Worm (Caenorhabditis elegans) whole organism, L4 larva: ENCODE measurements around the gene T01H3.5.

Experiments used
- D1046.2 ChIP-seq: fragments of 200-800 bp; sonication (Bioruptor generic); IDR thresholded peaks from 2 replicates; pipeline ENCODE4 v1.3.6; 2022; ENCODE audit warnings: missing genetic modification characterization, missing compliant biosample characterization
- F26F4.8 ChIP-seq: fragments of 200-800 bp; sonication (Bioruptor generic); conservative IDR thresholded peaks from 2 replicates; pipeline ENCODE4 v1.3.6; 2022; ENCODE audit warnings: missing genetic modification characterization, missing compliant biosample characterization
- F49E8.2 ChIP-seq: sonication (generic microtip); optimal IDR thresholded peaks from 2 replicates; lab custom pipeline; 2016; ENCODE audit warnings: missing compliant biosample characterization, mild to moderate bottlenecking, missing genetic modification characterization, borderline replicate concordance
- Y105C5A.15 ChIP-seq: fragments of 200-800 bp; sonication (Bioruptor generic); IDR thresholded peaks from 2 replicates; pipeline ENCODE4 v1.3.6; 2022; ENCODE audit warnings: missing genetic modification characterization, missing compliant biosample characterization
- Y5F2A.4 ChIP-seq: fragments of 200-800 bp; sonication (Bioruptor generic); optimal IDR thresholded peaks from 2 replicates; lab custom pipeline; 2018; ENCODE audit warnings: mild to moderate bottlenecking, missing genetic modification characterization, missing compliant biosample characterization
- ZK337.2 ChIP-seq: fragments of 200-800 bp; sonication (Bioruptor generic); IDR thresholded peaks from 2 replicates; pipeline ENCODE4 v1.3.6; 2022; ENCODE audit warnings: missing genetic modification reagents, missing genetic modification characterization, missing compliant biosample characterization
- ZK546.5 ChIP-seq, 2 experiments: sonication (generic microtip); optimal IDR thresholded peaks; 2 replicates each; lab custom pipeline; 2017; ENCODE audit warnings: missing biosample characterization in 2 of 2, missing genetic modification characterization in 2 of 2
- ceh-20 ChIP-seq: fragments of 200-800 bp; sonication (Bioruptor generic); IDR thresholded peaks from 2 replicates; pipeline ENCODE4 v1.3.6; 2022; ENCODE audit warnings: missing genetic modification reagents, missing genetic modification characterization, missing compliant biosample characterization
- ceh-28 ChIP-seq: fragments of 150-350 bp; optimal IDR thresholded peaks from 2 replicates; lab custom pipeline; 2014; ENCODE audit warnings: missing biosample characterization, missing genetic modification reagents, missing genetic modification characterization
- ctbp-1 ChIP-seq: fragments of 200-800 bp; sonication (Bioruptor generic); IDR thresholded peaks from 2 replicates; pipeline ENCODE4 v1.3.6; 2022; ENCODE audit warnings: missing genetic modification reagents, missing genetic modification characterization, missing compliant biosample characterization
- daf-12 ChIP-seq: fragments of 150-350 bp; optimal IDR thresholded peaks from 2 replicates; lab custom pipeline; 2014; ENCODE audit warnings: missing biosample characterization, missing genetic modification reagents, missing genetic modification characterization
- daf-16 ChIP-seq, 3 experiments: sonication (generic microtip); optimal IDR thresholded peaks; 2 replicates each; lab custom pipeline; 2016 to 2017; ENCODE audit warnings: missing genetic modification characterization in 3 of 3, missing genetic modification reagents in 3 of 3, mild to moderate bottlenecking in 2 of 3, missing compliant biosample characterization in 2 of 3, missing biosample characterization in 1 of 3, moderate library complexity in 1 of 3
- daf-19 ChIP-seq: fragments of 200-800 bp; sonication (Bioruptor generic); conservative IDR thresholded peaks from 2 replicates; pipeline ENCODE4 v1.3.6; 2022; ENCODE audit warnings: missing genetic modification characterization, missing compliant biosample characterization
- daf-8 ChIP-seq: fragments of 200-800 bp; sonication (Bioruptor generic); IDR thresholded peaks from 2 replicates; pipeline ENCODE4 v1.3.6; 2022; ENCODE audit warnings: missing genetic modification characterization, missing compliant biosample characterization
- dmd-9 ChIP-seq: fragments of 200-800 bp; sonication (Bioruptor generic); IDR thresholded peaks from 2 replicates; pipeline ENCODE4 v1.3.6; 2022; ENCODE audit warnings: missing genetic modification reagents, missing genetic modification characterization, missing compliant biosample characterization
- dpl-1 ChIP-seq: fragments of 150-350 bp; optimal IDR thresholded peaks from 2 replicates; lab custom pipeline; 2014; ENCODE audit warnings: missing biosample characterization, missing genetic modification reagents, missing genetic modification characterization
- fkh-10 ChIP-seq: fragments of 150-350 bp; optimal IDR thresholded peaks from 2 replicates; lab custom pipeline; 2014; ENCODE audit warnings: missing biosample characterization, missing genetic modification reagents, missing genetic modification characterization
- fos-1 ChIP-seq: fragments of 150-350 bp; optimal IDR thresholded peaks from 2 replicates; lab custom pipeline; 2014; ENCODE audit warnings: missing biosample characterization, missing genetic modification characterization
- hif-1 ChIP-seq, 2 experiments: sonication (generic microtip); optimal IDR thresholded peaks; 2 replicates each; lab custom pipeline; 2016 to 2017; ENCODE audit warnings: missing compliant biosample characterization in 2 of 2, missing genetic modification characterization in 2 of 2, missing genetic modification reagents in 2 of 2, missing genotype in 2 of 2, mild to moderate bottlenecking in 1 of 2
- hlh-30 ChIP-seq: sonication (generic microtip); optimal IDR thresholded peaks from 2 replicates; lab custom pipeline; 2017; ENCODE audit warnings: antibody characterized with exemption, mild to moderate bottlenecking, missing genetic modification characterization, missing compliant biosample characterization; ENCODE audit not compliant: insufficient read depth
- hmg-1.1 ChIP-seq: fragments of 200-800 bp; sonication (Bioruptor generic); IDR thresholded peaks from 2 replicates; pipeline ENCODE4 v1.3.6; 2022; ENCODE audit warnings: missing genetic modification reagents, missing genetic modification characterization, missing compliant biosample characterization
- lsy-2 ChIP-seq, 2 experiments: fragments of 150-350 bp in 1 of 2; sonication (generic microtip) in 1 of 2; optimal IDR thresholded peaks; 2 replicates each; lab custom pipeline; 2014 to 2017; ENCODE audit warnings: missing biosample characterization in 2 of 2, missing genetic modification characterization in 2 of 2
- mdl-1 ChIP-seq, 2 experiments: fragments of 150-350 bp in 1 of 2; sonication (generic microtip) in 1 of 2; optimal IDR thresholded peaks; 2 replicates each; lab custom pipeline; 2014 to 2017; ENCODE audit warnings: missing biosample characterization in 2 of 2, missing genetic modification characterization in 2 of 2
- mep-1 ChIP-seq: fragments of 150-350 bp; sonication (generic microtip); optimal IDR thresholded peaks from 3 replicates; lab custom pipeline; 2014; ENCODE audit warnings: missing biosample characterization, missing genetic modification characterization
- mxl-2 ChIP-seq: fragments of 200-800 bp; sonication (Bioruptor generic); conservative IDR thresholded peaks from 2 replicates; pipeline ENCODE4 v1.3.6; 2022; ENCODE audit warnings: missing genetic modification reagents, missing genetic modification characterization, missing compliant biosample characterization
- mxl-3 ChIP-seq: fragments of 200-800 bp; sonication (Bioruptor generic); optimal IDR thresholded peaks from 2 replicates; lab custom pipeline; 2018; ENCODE audit warnings: mild to moderate bottlenecking, missing genetic modification characterization, missing compliant biosample characterization
- nhr-10 ChIP-seq: fragments of 150-350 bp; optimal IDR thresholded peaks from 2 replicates; lab custom pipeline; 2014; ENCODE audit warnings: missing biosample characterization, missing genetic modification characterization
- nhr-102 ChIP-seq: sonication (generic microtip); optimal IDR thresholded peaks from 2 replicates; lab custom pipeline; 2016; ENCODE audit warnings: mild to moderate bottlenecking, missing genetic modification characterization, moderate library complexity, missing compliant biosample characterization
- nhr-237 ChIP-seq: sonication (generic microtip); optimal IDR thresholded peaks from 2 replicates; lab custom pipeline; 2017; ENCODE audit warnings: missing biosample characterization, missing genetic modification characterization
- nhr-25 ChIP-seq: sonication (generic microtip); optimal IDR thresholded peaks from 2 replicates; lab custom pipeline; 2017; ENCODE audit warnings: missing genetic modification characterization, mild to moderate bottlenecking, missing compliant biosample characterization, antibody characterized with exemption, moderate library complexity, borderline replicate concordance; ENCODE audit not compliant: insufficient read depth
- nhr-42 ChIP-seq: fragments of 200-800 bp; sonication (Bioruptor generic); IDR thresholded peaks from 2 replicates; pipeline ENCODE4 v1.3.6; 2022; ENCODE audit warnings: missing genetic modification characterization, missing compliant biosample characterization
- nhr-48 ChIP-seq: sonication (generic microtip); optimal IDR thresholded peaks from 2 replicates; lab custom pipeline; 2016; ENCODE audit warnings: mild to moderate bottlenecking, missing genetic modification characterization, missing compliant biosample characterization
- rbr-2 ChIP-seq: sonication (generic microtip); optimal IDR thresholded peaks from 2 replicates; lab custom pipeline; 2016; ENCODE audit warnings: missing genotype, missing genetic modification characterization, missing compliant biosample characterization
- tag-97 ChIP-seq: fragments of 200-800 bp; sonication (Bioruptor generic); IDR thresholded peaks from 2 replicates; pipeline ENCODE4 v1.3.6; 2022; ENCODE audit warnings: missing genetic modification characterization, missing compliant biosample characterization
- unc-39 ChIP-seq: sonication (generic microtip); optimal IDR thresholded peaks from 2 replicates; lab custom pipeline; 2017; ENCODE audit warnings: missing biosample characterization, missing genetic modification characterization
- vab-7 ChIP-seq: fragments of 200-800 bp; sonication (Bioruptor generic); IDR thresholded peaks from 2 replicates; pipeline ENCODE4 v1.3.6; 2022; ENCODE audit warnings: missing genetic modification reagents, missing genetic modification characterization, missing compliant biosample characterization
- zfp-3 ChIP-seq: fragments of 200-800 bp; sonication (Bioruptor generic); conservative IDR thresholded peaks from 2 replicates; pipeline ENCODE4 v1.3.6; 2022; ENCODE audit warnings: missing genetic modification reagents, missing genetic modification characterization, missing compliant biosample characterization

T01H3.5 gene

DNA sequence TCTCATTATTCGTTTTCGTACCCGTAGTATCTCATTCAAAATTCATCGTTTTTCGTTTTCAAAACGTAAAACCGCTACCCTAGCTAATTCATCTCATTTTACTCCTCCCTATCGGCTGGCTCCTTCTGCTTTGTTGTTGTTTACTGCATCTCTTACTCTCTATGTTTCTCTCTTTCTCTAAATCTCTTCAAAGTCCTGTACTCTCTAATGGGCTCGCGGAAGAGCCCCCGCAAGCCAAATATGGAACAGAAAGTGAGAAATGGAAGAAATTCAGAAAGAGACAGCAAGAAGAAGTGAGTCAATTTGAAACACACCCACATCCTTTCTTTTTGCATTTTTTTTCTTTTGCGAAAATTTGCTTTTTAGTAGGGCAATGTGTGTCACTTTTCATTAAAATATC, 40.8 kb upstream of the T01H3.5 start:
- TF ChIP-seq ceh-20 (peak; percentile 55; the same call in 1 of the 2 replicates), rbr-2 (tag; lab: Kevin White, UChicago) (peak; percentile 32), mep-1 (tag; lab: Kevin White, UChicago) (peak; percentile 10), daf-16 (GFP tag; optimal IDR thresholded peaks at IDR 0.05; lab: Kevin White, UChicago) (peak in 1 of 2 experiments; percentile 56), daf-16 (tag; optimal IDR thresholded peaks at IDR 0.05; lab: Kevin White, UChicago) (no peak), hmg-1.1 (GFP tag; lab: Robert Waterston, UW) (peak; percentile 79), nhr-42 (GFP tag; lab: Robert Waterston, UW) (no peak), lsy-2 (tag; optimal IDR thresholded peaks at IDR 0.05; lab: Kevin White, UChicago) (peak in 1 of 2 experiments; percentile 45), mdl-1 (tag; optimal IDR thresholded peaks at IDR 0.05; lab: Kevin White, UChicago) (peak in 1 of 2 experiments; percentile 28), ZK546.5 (tag; optimal IDR thresholded peaks at IDR 0.05; lab: Kevin White, UChicago) (no peak)

DNA sequence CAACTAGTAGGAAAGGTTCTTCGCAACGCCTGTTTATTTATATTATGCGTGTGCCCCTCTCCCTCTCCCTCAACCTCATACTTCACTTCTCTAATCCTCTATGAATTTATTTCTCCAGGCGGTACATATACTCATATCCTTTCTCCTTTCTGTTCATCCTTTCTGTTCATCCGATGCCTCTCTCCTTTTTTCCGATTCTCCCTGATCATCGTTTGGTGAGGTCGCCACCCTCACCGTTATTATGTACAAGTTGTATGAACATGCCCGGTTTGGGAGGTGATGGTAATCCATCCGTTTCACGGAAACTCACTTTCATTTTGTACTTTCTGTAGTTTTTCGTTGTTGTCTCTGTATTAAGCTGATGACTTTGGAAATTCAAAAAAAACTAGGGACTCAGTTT, 39.7 kb upstream of the T01H3.5 start:
- TF ChIP-seq lsy-2 (tag; optimal IDR thresholded peaks at IDR 0.05; lab: Kevin White, UChicago) (no peak), Y105C5A.15 (GFP tag; lab: Robert Waterston, UW) (no peak), fkh-10 (GFP tag; lab: Kevin White, UChicago) (no peak), Y5F2A.4 (no peak), ceh-28 (tag; lab: Kevin White, UChicago) (no peak), F26F4.8 (no peak), F49E8.2 (tag; lab: Kevin White, UChicago) (no peak), tag-97 (GFP tag; lab: Robert Waterston, UW) (no peak), mxl-2 (GFP tag; lab: Robert Waterston, UW) (no peak), zfp-3 (GFP tag; lab: Robert Waterston, UW) (no peak), nhr-10 (no peak), ZK337.2 (GFP tag; lab: Robert Waterston, UW) (no peak), daf-12 (tag; lab: Kevin White, UChicago) (no peak), nhr-48 (tag; lab: Kevin White, UChicago) (no peak)

DNA sequence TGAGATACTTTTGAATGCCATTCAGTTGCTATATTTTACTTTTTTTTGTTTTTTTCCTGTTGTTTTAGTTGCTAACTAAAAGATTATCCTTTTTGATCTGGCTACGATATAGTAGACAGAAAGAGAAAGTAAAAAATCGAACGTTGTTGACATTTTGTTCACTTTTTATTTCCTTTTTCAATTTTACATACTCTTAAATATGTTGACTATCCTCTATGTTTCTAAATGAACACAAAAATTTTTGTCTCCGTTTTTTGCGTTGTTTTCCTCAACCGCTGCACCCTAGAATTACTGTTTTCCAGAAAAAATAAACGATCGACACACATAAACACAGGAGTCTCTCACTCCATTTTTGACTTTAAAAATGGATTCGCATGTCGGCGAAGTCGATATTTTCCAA, 37.4 kb upstream of the T01H3.5 start, which contains the start of gene klp-3:
TSS of gene klp-3 (plus strand) at position 301 of the 400 bp plus-strand sequence.
- TF ChIP-seq hif-1 (tag; optimal IDR thresholded peaks at IDR 0.05; lab: Kevin White, UChicago) (no peak), nhr-25 (tag; lab: Kevin White, UChicago) (no peak), ctbp-1 (no peak), vab-7 (no peak), mxl-3 (no peak), hlh-30 (no peak), daf-8 (GFP tag; lab: Robert Waterston, UW) (no peak), daf-19 (GFP tag; lab: Robert Waterston, UW) (no peak), dmd-9 (GFP tag; lab: Robert Waterston, UW) (no peak), ceh-28 (tag; lab: Kevin White, UChicago) (no peak), fos-1 (tag; lab: Kevin White, UChicago) (no peak), Y5F2A.4 (no peak), dpl-1 (GFP tag; lab: Kevin White, UChicago) (no peak), nhr-102 (tag; lab: Kevin White, UChicago) (no peak), unc-39 (no peak), nhr-237 (tag; lab: Kevin White, UChicago) (no peak), nhr-10 (no peak), D1046.2 (GFP tag; lab: Robert Waterston, UW) (no peak)
